Worm (Caenorhabditis elegans) whole organism, L2 larva: ENCODE results near the gene srh-82.

Source experiments
- C34F6.9 ChIP-seq: fragments of 150-350 bp; optimal IDR thresholded peaks from 2 replicates; lab custom pipeline; 2014; ENCODE audit warnings: missing biosample characterization, missing genetic modification characterization
- R02D3.7 ChIP-seq: fragments of 150-350 bp; optimal IDR thresholded peaks from 2 replicates; lab custom pipeline; 2014; ENCODE audit warnings: missing biosample characterization, missing genetic modification characterization
- Y55F3AM.14 ChIP-seq: fragments of 200-800 bp; sonication (Bioruptor generic); optimal IDR thresholded peaks from 2 replicates; lab custom pipeline; 2018; ENCODE audit warnings: mild to moderate bottlenecking, missing genetic modification characterization, missing compliant biosample characterization
- alr-1 ChIP-seq: fragments of 150-350 bp; optimal IDR thresholded peaks from 2 replicates; lab custom pipeline; 2014; ENCODE audit warnings: missing biosample characterization, missing genetic modification characterization
- aly-2 ChIP-seq: fragments of 150-350 bp; optimal IDR thresholded peaks from 2 replicates; lab custom pipeline; 2014; ENCODE audit warnings: missing biosample characterization, missing genetic modification characterization
- ama-1 ChIP-seq: fragments of 150-350 bp; optimal IDR thresholded peaks from 2 replicates; lab custom pipeline; 2018; ENCODE audit warnings: inconsistent platforms
- blmp-1 ChIP-seq: sonication (generic microtip); optimal IDR thresholded peaks from 2 replicates; lab custom pipeline; 2017; ENCODE audit warnings: missing genetic modification characterization, mild to moderate bottlenecking, missing compliant biosample characterization, antibody characterized with exemption, moderate library complexity; ENCODE audit not compliant: insufficient read depth
- ceh-16 ChIP-seq: fragments of 150-350 bp; optimal IDR thresholded peaks from 2 replicates; lab custom pipeline; 2014; ENCODE audit warnings: missing biosample characterization, missing genetic modification characterization
- ceh-82 ChIP-seq: fragments of 150-350 bp; optimal IDR thresholded peaks from 2 replicates; lab custom pipeline; 2014; ENCODE audit warnings: missing biosample characterization, missing genetic modification characterization
- crh-2 ChIP-seq: sonication (generic microtip); optimal IDR thresholded peaks from 2 replicates; lab custom pipeline; 2017; ENCODE audit warnings: missing biosample characterization, missing genetic modification characterization
- dmd-4 ChIP-seq: sonication (generic microtip); optimal IDR thresholded peaks from 2 replicates; lab custom pipeline; 2017; ENCODE audit warnings: missing biosample characterization, missing genetic modification characterization
- egl-27 ChIP-seq: sonication (generic microtip); optimal IDR thresholded peaks from 3 replicates; lab custom pipeline; 2017; ENCODE audit warnings: missing biosample characterization, missing genetic modification reagents, missing genetic modification characterization
- elt-1 ChIP-seq: fragments of 150-350 bp; optimal IDR thresholded peaks from 2 replicates; lab custom pipeline; 2014; ENCODE audit warnings: missing biosample characterization, missing genetic modification characterization
- elt-3 ChIP-seq: sonication (generic microtip); optimal IDR thresholded peaks from 2 replicates; lab custom pipeline; 2017; ENCODE audit warnings: missing biosample characterization, missing genetic modification characterization
- fos-1 ChIP-seq: fragments of 150-350 bp; optimal IDR thresholded peaks from 2 replicates; lab custom pipeline; 2014; ENCODE audit warnings: missing biosample characterization, missing genetic modification characterization
- gmeb-1 ChIP-seq: fragments of 150-350 bp; optimal IDR thresholded peaks from 2 replicates; lab custom pipeline; 2014; ENCODE audit warnings: missing biosample characterization, missing genetic modification characterization
- lin-11 ChIP-seq: fragments of 150-350 bp; sonication (generic microtip); optimal IDR thresholded peaks from 2 replicates; lab custom pipeline; 2014; ENCODE audit warnings: missing biosample characterization, missing genetic modification characterization, inconsistent platforms, mixed read lengths
- lin-13 ChIP-seq: fragments of 150-350 bp; optimal IDR thresholded peaks from 2 replicates; lab custom pipeline; 2014; ENCODE audit warnings: missing biosample characterization, missing genetic modification reagents, missing genetic modification characterization
- lin-39 ChIP-seq: fragments of 150-350 bp; optimal IDR thresholded peaks from 2 replicates; lab custom pipeline; 2014; ENCODE audit warnings: missing biosample characterization, missing genetic modification reagents, missing genetic modification characterization
- mab-5 ChIP-seq: fragments of 150-350 bp; optimal IDR thresholded peaks from 2 replicates; lab custom pipeline; 2014; ENCODE audit warnings: missing biosample characterization, missing genetic modification characterization
- mdl-1 ChIP-seq, 2 experiments: fragments of 150-350 bp in 1 of 2; sonication (generic microtip) in 1 of 2; optimal IDR thresholded peaks; 2 replicates each; lab custom pipeline; 2017; ENCODE audit warnings: missing biosample characterization in 2 of 2, missing genetic modification characterization in 2 of 2
- nhr-10 ChIP-seq: sonication (generic microtip); optimal IDR thresholded peaks from 2 replicates; lab custom pipeline; 2017; ENCODE audit warnings: missing biosample characterization, missing genetic modification characterization
- nhr-129 ChIP-seq: fragments of 150-350 bp; optimal IDR thresholded peaks from 2 replicates; lab custom pipeline; 2014; ENCODE audit warnings: missing biosample characterization, missing genetic modification characterization
- nhr-21 ChIP-seq: fragments of 150-350 bp; optimal IDR thresholded peaks from 2 replicates; lab custom pipeline; 2014; ENCODE audit warnings: missing biosample characterization, missing genetic modification characterization
- nhr-23 ChIP-seq: fragments of 150-350 bp; optimal IDR thresholded peaks from 2 replicates; lab custom pipeline; 2014; ENCODE audit warnings: missing biosample characterization, missing genetic modification reagents, missing genetic modification characterization
- nhr-237 ChIP-seq: fragments of 150-350 bp; optimal IDR thresholded peaks from 2 replicates; lab custom pipeline; 2014; ENCODE audit warnings: missing biosample characterization, missing genetic modification characterization
- nhr-25 ChIP-seq: fragments of 150-350 bp; sonication (generic microtip); optimal IDR thresholded peaks from 3 replicates; lab custom pipeline; 2014; ENCODE audit warnings: missing biosample characterization, missing genetic modification characterization
- nhr-6 ChIP-seq: fragments of 150-350 bp; optimal IDR thresholded peaks from 2 replicates; lab custom pipeline; 2014; ENCODE audit warnings: missing biosample characterization, missing genetic modification characterization
- nhr-77 ChIP-seq: fragments of 150-350 bp; optimal IDR thresholded peaks from 2 replicates; lab custom pipeline; 2014; ENCODE audit warnings: missing biosample characterization, missing genetic modification characterization
- peb-1 ChIP-seq: fragments of 150-350 bp; optimal IDR thresholded peaks from 2 replicates; lab custom pipeline; 2014; ENCODE audit warnings: missing biosample characterization, missing genetic modification characterization
- sem-4 ChIP-seq: fragments of 150-350 bp; optimal IDR thresholded peaks from 2 replicates; lab custom pipeline; 2014; ENCODE audit warnings: missing biosample characterization, missing genetic modification reagents, missing genetic modification characterization
- skn-1 ChIP-seq: sonication (generic microtip); optimal IDR thresholded peaks from 2 replicates; lab custom pipeline; 2017; ENCODE audit warnings: missing biosample characterization, missing genetic modification characterization
- sma-3 ChIP-seq: sonication (generic microtip); optimal IDR thresholded peaks from 2 replicates; lab custom pipeline; 2016; ENCODE audit warnings: missing genetic modification reagents, missing genetic modification characterization, missing compliant biosample characterization
- sma-9 ChIP-seq, 2 experiments: fragments of 150-350 bp in 1 of 2; sonication (generic microtip) in 1 of 2; optimal IDR thresholded peaks; 2 replicates each; lab custom pipeline; 2014 to 2016; ENCODE audit warnings: missing genetic modification characterization in 2 of 2, mild to moderate bottlenecking in 1 of 2, missing biosample characterization in 1 of 2, missing compliant biosample characterization in 1 of 2, missing genetic modification reagents in 1 of 2, moderate library complexity in 1 of 2
- snpc-4 ChIP-seq: fragments of 150-350 bp; optimal IDR thresholded peaks from 2 replicates; lab custom pipeline; 2014; ENCODE audit warnings: missing biosample characterization, missing genetic modification characterization
- unc-55 ChIP-seq: fragments of 150-350 bp; sonication (generic microtip); optimal IDR thresholded peaks from 3 replicates; lab custom pipeline; 2014; ENCODE audit warnings: missing biosample characterization, missing genetic modification reagents, missing genetic modification characterization
- zag-1 ChIP-seq: fragments of 150-350 bp; optimal IDR thresholded peaks from 2 replicates; lab custom pipeline; 2014; ENCODE audit warnings: missing biosample characterization, missing genetic modification characterization
- ztf-1 ChIP-seq: fragments of 200-800 bp; sonication (Bioruptor generic); conservative IDR thresholded peaks from 2 replicates; pipeline ENCODE4 v1.3.6; 2022; ENCODE audit warnings: missing genetic modification characterization, missing compliant biosample characterization
- ztf-11 ChIP-seq: sonication (generic microtip); optimal IDR thresholded peaks from 2 replicates; lab custom pipeline; 2017; ENCODE audit warnings: missing biosample characterization, missing genetic modification characterization

The srh-82 gene

ce11 chrV:145694-146093 is 800 bp downstream of the srh-82 start:
- TF ChIP-seq ztf-11 (tag; lab: Kevin White, UChicago) (no peak), crh-2 (tag; lab: Kevin White, UChicago) (no peak), snpc-4 (tag; lab: Kevin White, UChicago) (no peak), R02D3.7 (no peak), ama-1 (lab: Kevin White, UChicago) (no peak), blmp-1 (no peak), alr-1 (tag; lab: Kevin White, UChicago) (no peak), lin-11 (tag; lab: Kevin White, UChicago) (no peak), nhr-129 (tag; lab: Kevin White, UChicago) (no peak), sma-9 (GFP tag; optimal IDR thresholded peaks at IDR 0.05; lab: Kevin White, UChicago) (no peak), sma-9 (tag; optimal IDR thresholded peaks at IDR 0.05; lab: Kevin White, UChicago) (no peak), aly-2 (tag; lab: Kevin White, UChicago) (no peak), lin-13 (GFP tag; lab: Kevin White, UChicago) (no peak), Y55F3AM.14 (no peak), unc-55 (GFP tag; lab: Kevin White, UChicago) (no peak), sma-3 (GFP tag; lab: Kevin White, UChicago) (no peak), ztf-1 (GFP tag; lab: Robert Waterston, UW) (no peak), elt-3 (tag; lab: Kevin White, UChicago) (no peak)

- TF ChIP-seq R02D3.7 (no peak), elt-1 (tag; lab: Kevin White, UChicago) (no peak), gmeb-1 (tag; lab: Kevin White, UChicago) (no peak), ceh-16 (tag; lab: Kevin White, UChicago) (no peak), skn-1 (no peak), nhr-237 (tag; lab: Kevin White, UChicago) (no peak)
Measured at ce11 chrV:150059-150458, 5.2 kb downstream of the srh-82 start.

- TF ChIP-seq snpc-4 (tag; lab: Kevin White, UChicago), result no peak
- no peak for TF ChIP-seq lin-39 (tag; lab: Kevin White, UChicago)
- TF ChIP-seq fos-1, result peak; percentile 57
- no peak for TF ChIP-seq C34F6.9 (tag; lab: Kevin White, UChicago)
- peak; percentile 41 for TF ChIP-seq blmp-1
- TF ChIP-seq mdl-1 (tag; optimal IDR thresholded peaks at IDR 0.05; lab: Kevin White, UChicago), result no peak
- TF ChIP-seq, all 48 proteins: peak for 2
Measured at ce11 chrV:151310-151709, 6.4 kb downstream of the srh-82 start, which contains the start of gene W03F9.4. Gene W03F9.4, minus strand, starts transcription at chrV:151388.

ce11 chrV:152156-152555 is 7.3 kb downstream of the srh-82 start:
- no peak for TF ChIP-seq skn-1
- no peak for TF ChIP-seq nhr-23 (tag; lab: Kevin White, UChicago)
- TF ChIP-seq egl-27, result no peak
- no peak for TF ChIP-seq blmp-1
- no peak for TF ChIP-seq C34F6.9 (tag; lab: Kevin White, UChicago)
- TF ChIP-seq nhr-129 (tag; lab: Kevin White, UChicago), result no peak
- TF ChIP-seq nhr-77 (tag; lab: Kevin White, UChicago), result no peak
- TF ChIP-seq elt-3 (tag; lab: Kevin White, UChicago), result no peak
- TF ChIP-seq lin-13 (GFP tag; lab: Kevin White, UChicago), result no peak
- no peak for TF ChIP-seq mab-5 (tag; lab: Kevin White, UChicago)
- no peak for TF ChIP-seq sem-4 (tag; lab: Kevin White, UChicago)
- TF ChIP-seq mdl-1 (tag; optimal IDR thresholded peaks at IDR 0.05; lab: Kevin White, UChicago), result no peak
- no peak for TF ChIP-seq ceh-82 (tag; lab: Kevin White, UChicago)
- TF ChIP-seq Y55F3AM.14, result no peak
- TF ChIP-seq R02D3.7, result no peak
- no peak for TF ChIP-seq dmd-4
- TF ChIP-seq lin-39 (tag; lab: Kevin White, UChicago), result no peak
- TF ChIP-seq ceh-16 (tag; lab: Kevin White, UChicago), result no peak

- no peak for TF ChIP-seq zag-1
- TF ChIP-seq nhr-10 (tag; lab: Kevin White, UChicago), result no peak
- TF ChIP-seq mab-5 (tag; lab: Kevin White, UChicago), result no peak
- no peak for TF ChIP-seq ceh-82 (tag; lab: Kevin White, UChicago)
- no peak for TF ChIP-seq nhr-6
- TF ChIP-seq nhr-237 (tag; lab: Kevin White, UChicago), result no peak
- no peak for TF ChIP-seq nhr-21
- TF ChIP-seq nhr-25, result no peak
- no peak for TF ChIP-seq egl-27
- TF ChIP-seq snpc-4 (tag; lab: Kevin White, UChicago), result no peak
- TF ChIP-seq elt-3 (tag; lab: Kevin White, UChicago), result no peak
- no peak for TF ChIP-seq ztf-1 (GFP tag; lab: Robert Waterston, UW)
- TF ChIP-seq gmeb-1 (tag; lab: Kevin White, UChicago), result no peak
- no peak for TF ChIP-seq Y55F3AM.14
- no peak for TF ChIP-seq peb-1 (tag; lab: Kevin White, UChicago)
- TF ChIP-seq skn-1, result no peak
- no peak for TF ChIP-seq sem-4 (tag; lab: Kevin White, UChicago)
- TF ChIP-seq fos-1, result no peak
- no peak for TF ChIP-seq aly-2 (tag; lab: Kevin White, UChicago)
Measured at ce11 chrV:153867-154266, 9.0 kb downstream of the srh-82 start.
